Fruit fly (Drosophila melanogaster) whole organism, prepupa: Measurements from ENCODE around the gene LanA.

ENCODE experiments used
- CG6163 ChIP-seq: fragments of 200-800 bp; sonication (Bioruptor generic); IDR thresholded peaks from 3 replicates; pipeline ENCODE4 v1.3.6; 2022; ENCODE audit warnings: missing biosample characterization, missing genetic modification characterization
- Ets21C ChIP-seq: fragments of 200-800 bp; sonication (Bioruptor generic); optimal IDR thresholded peaks from 3 replicates; lab custom pipeline; 2016; ENCODE audit warnings: missing biosample characterization, missing genetic modification characterization
- achi ChIP-seq: fragments of 200-800 bp; sonication (Bioruptor generic); optimal IDR thresholded peaks from 3 replicates; lab custom pipeline; 2016; ENCODE audit warnings: missing biosample characterization, missing genetic modification characterization
- fd59A ChIP-seq: fragments of 200-800 bp; sonication (Bioruptor generic); optimal IDR thresholded peaks from 2 replicates; lab custom pipeline; 2017; ENCODE audit warnings: missing biosample characterization, mild to moderate bottlenecking, missing genetic modification characterization, missing genetic modification reagents
- lz ChIP-seq: fragments of 200-800 bp; sonication (Bioruptor generic); optimal IDR thresholded peaks from 3 replicates; lab custom pipeline; 2016; ENCODE audit warnings: missing biosample characterization, missing genetic modification characterization

dm6 chr3L:6217212-6217611, 610 bp downstream of the LanA start:
- TF ChIP-seq fd59A (GFP tag; lab: Kevin White, UChicago): no peak
- no peak for TF ChIP-seq lz
- 0 out of 3 replicates have a peak, but pooled peaks have one; percentile 35 for TF ChIP-seq CG6163 (GFP tag; lab: Robert Waterston, UW)
- TF ChIP-seq achi (GFP tag; lab: Kevin White, UChicago): peak; percentile 21
- TF ChIP-seq Ets21C (GFP tag; lab: Kevin White, UChicago): no peak
